Worm (Caenorhabditis elegans): Measurements from ENCODE around the gene F45E1.4.

ce11 chrX:7961623-7962022 lies 24.2 kb upstream of the F45E1.4 start, which contains the start of gene sem-5:
- TF ChIP-seq sdz-12 (GFP tag; optimal IDR thresholded peaks at IDR 0.05) (no peak), ceh-28 (tag; optimal IDR thresholded peaks at IDR 0.05) (no peak), mep-1 (tag; optimal IDR thresholded peaks at IDR 0.05) (no peak), nhr-11 (tag; optimal IDR thresholded peaks at IDR 0.05) (no peak), ces-1 (GFP tag; optimal IDR thresholded peaks at IDR 0.05) (no peak), nhr-77 (tag; optimal IDR thresholded peaks at IDR 0.05) (no peak), nhr-41 (GFP tag; IDR thresholded peaks at IDR 0.05) (no peak), lin-13 (GFP tag; optimal IDR thresholded peaks at IDR 0.05) (no peak), unc-62 (GFP tag; optimal IDR thresholded peaks at IDR 0.05 in 1 of 2) (no peak), unc-62 (tag; optimal IDR thresholded peaks at IDR 0.05) (no peak), cey-2 (tag; optimal IDR thresholded peaks at IDR 0.05; ENCODE audit: borderline replicate concordance, insufficient read depth) (no peak), lir-3 (tag; optimal IDR thresholded peaks at IDR 0.05) (no peak)
